Worm (Caenorhabditis elegans) whole organism, L4 larva: ENCODE data around the gene Y7A5A.2.

Experiments
- Y48G9A.11 ChIP-seq: fragments of 200-800 bp; sonication (Bioruptor generic); IDR thresholded peaks from 2 replicates; pipeline ENCODE4 v1.3.6; 2022; ENCODE audit warnings: missing genetic modification reagents, missing genetic modification characterization, missing compliant biosample characterization
- dpl-1 ChIP-seq: fragments of 150-350 bp; optimal IDR thresholded peaks from 2 replicates; lab custom pipeline; 2014; ENCODE audit warnings: missing biosample characterization, missing genetic modification reagents, missing genetic modification characterization
- nhr-11 ChIP-seq: fragments of 150-350 bp; optimal IDR thresholded peaks from 2 replicates; lab custom pipeline; 2014; ENCODE audit warnings: missing biosample characterization, missing genetic modification characterization
- nhr-48 ChIP-seq: sonication (generic microtip); optimal IDR thresholded peaks from 2 replicates; lab custom pipeline; 2016; ENCODE audit warnings: mild to moderate bottlenecking, missing genetic modification characterization, missing compliant biosample characterization

DNA sequence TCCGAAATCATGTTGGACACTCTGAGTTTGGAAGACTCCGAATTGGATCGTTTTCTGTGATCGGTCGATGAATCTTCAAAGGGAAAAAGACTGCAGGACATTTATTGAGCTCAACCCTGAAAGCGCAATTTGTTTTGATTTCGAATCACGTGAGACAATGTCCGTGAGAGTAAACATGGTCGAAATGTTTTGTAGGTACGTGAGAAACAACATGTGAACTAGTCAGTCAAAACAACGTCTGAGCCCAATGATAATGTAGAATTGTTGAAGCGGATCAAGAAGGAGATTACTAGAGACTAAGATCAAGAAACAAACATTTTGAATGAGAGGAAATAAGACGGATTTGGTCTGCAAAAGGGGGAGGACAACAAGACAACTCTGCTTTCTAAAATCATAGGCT, 31.5 kb upstream of the Y7A5A.2 start, which contains the start of gene Y7A5A.7:
- TF ChIP-seq nhr-11 (tag; lab: Kevin White, UChicago) (no peak), Y48G9A.11 (no peak), nhr-48 (no peak), dpl-1 (no peak)
